Fruit fly (Drosophila melanogaster): ENCODE measurements around the gene shv.
A peak's percentile ranks its signal among the peaks of the same experiment; 100 is the strongest.

DNA sequence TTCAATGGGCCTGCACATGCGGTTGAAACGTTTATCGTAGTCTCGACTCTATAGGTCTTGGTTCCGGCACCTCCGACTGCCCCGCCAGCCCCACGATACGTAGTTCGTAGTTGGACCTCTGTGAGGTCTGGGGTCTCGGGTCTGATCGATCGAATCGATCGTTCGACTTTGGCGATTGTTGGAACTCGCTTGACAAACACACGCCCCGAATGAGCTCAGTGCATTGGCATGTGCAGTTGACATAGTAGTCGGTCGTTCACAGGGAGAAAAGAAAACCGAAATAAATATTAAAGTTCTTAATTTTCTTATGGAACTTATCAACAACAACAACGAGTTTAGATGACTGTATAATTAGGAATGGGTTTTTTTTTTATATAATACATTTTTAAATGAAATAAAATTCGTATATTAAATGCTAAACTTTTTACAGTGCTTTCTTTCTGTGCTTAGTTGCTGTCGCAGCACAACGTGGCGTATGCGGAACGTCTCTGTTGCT is 17.5 kb upstream of the shv start:
- TF ChIP-seq CG8632 (GFP tag; optimal IDR thresholded peaks at IDR 0.05) = peak; percentile 34
- peak; percentile 56 for TF ChIP-seq Lpt (GFP tag; optimal IDR thresholded peaks at IDR 0.05)
- no peak for TF ChIP-seq vri (GFP tag; optimal IDR thresholded peaks at IDR 0.05)

Measured in whole organism, prepupa.